Worm (Caenorhabditis elegans) whole organism, L1 larva: ENCODE measurements around the gene fbxa-148.

Source experiments
- egl-27 ChIP-seq, 2 experiments: fragments of 150-350 bp in 1 of 2; sonication (generic microtip); optimal IDR thresholded peaks; 3 replicates each; lab custom pipeline; 2017 to 2018; ENCODE audit warnings: missing biosample characterization in 2 of 2, missing genetic modification characterization in 2 of 2, missing genetic modification reagents in 2 of 2
- fos-1 ChIP-seq: fragments of 150-350 bp; optimal IDR thresholded peaks from 2 replicates; lab custom pipeline; 2014; ENCODE audit warnings: missing biosample characterization, missing genetic modification characterization
- rnt-1 ChIP-seq: sonication (generic microtip); optimal IDR thresholded peaks from 2 replicates; lab custom pipeline; 2016; ENCODE audit warnings: mild to moderate bottlenecking, missing genetic modification characterization, moderate library complexity, missing compliant biosample characterization
- unc-86 ChIP-seq: sonication (generic microtip); optimal IDR thresholded peaks from 2 replicates; lab custom pipeline; 2016; ENCODE audit warnings: missing genetic modification characterization, missing compliant biosample characterization

- TF ChIP-seq rnt-1 (no peak), fos-1 (no peak), egl-27 (tag; optimal IDR thresholded peaks at IDR 0.05; lab: Kevin White, UChicago) (no peak), unc-86 (no peak)
Measured at ce11 chrV:16974919-16975318, 36.1 kb downstream of the fbxa-148 start, which contains the start of gene srx-54.
